Worm (Caenorhabditis elegans): ENCODE measurements around the gene W09C2.8.

DNA sequence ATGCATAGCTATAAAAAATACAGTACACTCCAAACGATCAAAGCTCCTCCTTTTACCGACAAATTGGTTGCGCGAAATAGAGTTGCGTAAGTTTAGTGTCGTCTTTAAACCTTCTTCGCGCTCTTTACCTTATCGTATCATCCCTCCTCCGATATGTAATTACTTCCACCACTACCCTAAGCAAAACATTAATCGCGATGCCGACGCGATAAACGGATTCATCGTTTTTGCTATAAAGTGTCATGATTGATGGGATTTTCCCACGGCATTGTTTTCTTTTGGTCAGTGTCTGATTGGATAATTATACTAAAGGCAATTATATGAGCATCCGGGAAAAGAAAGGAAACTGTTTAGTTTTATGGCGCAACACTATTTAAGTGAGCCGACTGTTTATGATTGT is 5.3 kb downstream of the W09C2.8 start:
- TF ChIP-seq ama-1 (optimal IDR thresholded peaks at IDR 0.05) (no peak), lin-39 (tag; optimal IDR thresholded peaks at IDR 0.05) (no peak), unc-39 (tag; optimal IDR thresholded peaks at IDR 0.05) (no peak), lin-11 (tag; optimal IDR thresholded peaks at IDR 0.05) (no peak), nhr-12 (tag; optimal IDR thresholded peaks at IDR 0.05) (no peak), unc-55 (GFP tag; optimal IDR thresholded peaks at IDR 0.05) (no peak), lin-13 (GFP tag; optimal IDR thresholded peaks at IDR 0.05) (no peak), skn-1 (tag; optimal IDR thresholded peaks at IDR 0.05) (no peak), elt-3 (tag; optimal IDR thresholded peaks at IDR 0.05) (no peak), nhr-10 (tag; optimal IDR thresholded peaks at IDR 0.05) (no peak), ztf-11 (tag; optimal IDR thresholded peaks at IDR 0.05) (no peak), mdl-1 (tag; optimal IDR thresholded peaks at IDR 0.05) (no peak), zag-1 (tag; optimal IDR thresholded peaks at IDR 0.05) (no peak)

Data from whole organism, L2 larva.